Fruit fly (Drosophila melanogaster): ENCODE results near the gene SmydA-9.

DNA sequence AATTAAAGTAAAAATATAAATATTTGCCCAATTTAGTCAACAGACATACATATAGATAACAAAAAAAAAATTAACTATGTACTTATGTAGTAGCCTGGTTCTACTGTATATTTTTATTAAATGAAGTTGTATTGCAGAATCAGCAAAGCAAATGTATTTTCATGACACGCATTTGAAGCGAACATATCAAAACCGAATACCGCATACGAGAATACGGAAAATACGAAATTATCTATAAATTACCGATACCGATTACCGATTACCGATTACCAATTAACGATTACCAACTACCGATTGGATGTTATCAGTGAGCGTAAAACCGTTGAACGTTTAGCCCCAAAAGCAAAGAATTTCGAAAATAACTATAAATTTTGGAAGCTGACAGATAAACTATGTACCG, 23.3 kb downstream of the SmydA-9 start:
- no peak for TF ChIP-seq CTCF (optimal IDR thresholded peaks at IDR 0.05)
- TF ChIP-seq CG8478 (optimal IDR thresholded peaks at IDR 0.05), result no peak

Measured in S2 (cell line).